Fruit fly (Drosophila melanogaster) whole organism, embryonic: ENCODE data around the gene Naxd.
A peak's percentile ranks its signal among the peaks of the same experiment; 100 is the strongest.

Experiments used
- Blimp-1 ChIP-seq: fragments of 200-800 bp; sonication (Bioruptor generic); optimal IDR thresholded peaks from 3 replicates; lab custom pipeline; 2018; ENCODE audit warnings: missing biosample characterization, missing genetic modification characterization, mild to moderate bottlenecking, moderate library complexity, missing genetic modification reagents
- CG10147 ChIP-seq: fragments of 200-800 bp; sonication (Bioruptor generic); optimal IDR thresholded peaks from 2 replicates; lab custom pipeline; 2019; ENCODE audit warnings: missing biosample characterization, mild to moderate bottlenecking, missing genetic modification characterization, moderate library complexity
- CG11504 ChIP-seq: fragments of 200-800 bp; sonication (Bioruptor generic); optimal IDR thresholded peaks from 3 replicates; lab custom pipeline; 2019; ENCODE audit warnings: missing biosample characterization, mild to moderate bottlenecking, missing genetic modification characterization, moderate library complexity
- CG12104 ChIP-seq: fragments of 200-800 bp; sonication (Bioruptor generic); optimal IDR thresholded peaks from 3 replicates; lab custom pipeline; 2016; ENCODE audit warnings: missing biosample characterization, missing genetic modification characterization
- CG12391 ChIP-seq: fragments of 200-800 bp; sonication (Bioruptor generic); optimal IDR thresholded peaks from 3 replicates; lab custom pipeline; 2018; ENCODE audit warnings: missing biosample characterization, mild to moderate bottlenecking, missing genetic modification characterization, moderate library complexity
- CG13624 ChIP-seq: fragments of 200-800 bp; sonication (Bioruptor generic); optimal IDR thresholded peaks from 2 replicates; lab custom pipeline; 2016; ENCODE audit warnings: missing biosample characterization, missing genetic modification characterization
- CG15073 ChIP-seq: fragments of 200-800 bp; sonication (Bioruptor generic); optimal IDR thresholded peaks from 2 replicates; lab custom pipeline; 2016; ENCODE audit warnings: missing biosample characterization, missing genetic modification characterization
- CG15269 ChIP-seq: fragments of 200-800 bp; sonication (Bioruptor generic); optimal IDR thresholded peaks from 2 replicates; lab custom pipeline; 2018; ENCODE audit warnings: missing biosample characterization, mild to moderate bottlenecking, missing genetic modification characterization, moderate library complexity
- CG18262 ChIP-seq: fragments of 200-800 bp; optimal IDR thresholded peaks from 3 replicates; lab custom pipeline; 2019; ENCODE audit warnings: missing biosample characterization, mild to moderate bottlenecking, missing genetic modification characterization, moderate library complexity
- CG2199 ChIP-seq: fragments of 200-800 bp; sonication (Bioruptor generic); IDR thresholded peaks from 3 replicates; pipeline ENCODE4 v1.3.6; 2022; ENCODE audit warnings: missing biosample characterization, missing genetic modification characterization
- CG2712 ChIP-seq: fragments of 200-800 bp; optimal IDR thresholded peaks from 3 replicates; lab custom pipeline; 2019; ENCODE audit warnings: missing biosample characterization, mild to moderate bottlenecking, missing genetic modification characterization, moderate library complexity
- CG3281 ChIP-seq: fragments of 200-800 bp; sonication (Bioruptor generic); optimal IDR thresholded peaks from 3 replicates; lab custom pipeline; 2017; ENCODE audit warnings: missing biosample characterization, mild to moderate bottlenecking, missing genetic modification characterization
- CG33557 ChIP-seq: fragments of 200-800 bp; sonication (Bioruptor generic); optimal IDR thresholded peaks from 2 replicates; lab custom pipeline; 2019; ENCODE audit warnings: missing biosample characterization, mild to moderate bottlenecking, missing genetic modification characterization, moderate library complexity
- CG5953 ChIP-seq: fragments of 200-800 bp; sonication (Bioruptor generic); IDR thresholded peaks from 2 replicates; pipeline ENCODE4 v1.3.6; 2022; ENCODE audit warnings: missing biosample characterization, missing genetic modification characterization
- CG6272 ChIP-seq: fragments of 200-800 bp; sonication (Bioruptor generic); IDR thresholded peaks from 2 replicates; pipeline ENCODE4 v1.3.6; 2022; ENCODE audit warnings: missing biosample characterization, missing genetic modification characterization
- CG6683 ChIP-seq: fragments of 200-800 bp; sonication (Bioruptor generic); optimal IDR thresholded peaks from 2 replicates; lab custom pipeline; 2017; ENCODE audit warnings: missing biosample characterization, mild to moderate bottlenecking, missing genetic modification characterization, missing genetic modification reagents
- CG6689 ChIP-seq: fragments of 200-800 bp; sonication (Bioruptor generic); IDR thresholded peaks from 2 replicates; pipeline ENCODE4 v1.3.6; 2022; ENCODE audit warnings: missing biosample characterization, missing genetic modification characterization
- CG7271 ChIP-seq: fragments of 200-800 bp; sonication (Bioruptor generic); optimal IDR thresholded peaks from 2 replicates; lab custom pipeline; 2018; ENCODE audit warnings: missing biosample characterization, mild to moderate bottlenecking, missing genetic modification characterization, moderate library complexity
- CG7839 ChIP-seq: fragments of 200-800 bp; sonication (Bioruptor generic); optimal IDR thresholded peaks from 3 replicates; lab custom pipeline; 2018; ENCODE audit warnings: missing biosample characterization, mild to moderate bottlenecking, missing genetic modification characterization, moderate library complexity
- CG9437 ChIP-seq: fragments of 200-800 bp; sonication (Bioruptor generic); optimal IDR thresholded peaks from 2 replicates; lab custom pipeline; 2018; ENCODE audit warnings: missing biosample characterization, mild to moderate bottlenecking, missing genetic modification characterization
- CG9876 ChIP-seq: fragments of 200-800 bp; sonication (Bioruptor generic); optimal IDR thresholded peaks from 2 replicates; lab custom pipeline; 2016; ENCODE audit warnings: missing biosample characterization, missing genetic modification characterization
- E2f2 ChIP-seq: fragments of 200-800 bp; sonication (Bioruptor generic); IDR thresholded peaks from 2 replicates; pipeline ENCODE4 v1.3.6; 2022; ENCODE audit warnings: missing biosample characterization, missing genetic modification characterization
- Ets65A ChIP-seq: fragments of 200-800 bp; sonication (Bioruptor generic); peaks from one replicate; lab custom pipeline; 2016; ENCODE audit warnings: missing biosample characterization, missing genetic modification characterization
- Gsc ChIP-seq: fragments of 200-800 bp; sonication (Bioruptor generic); IDR thresholded peaks from 2 replicates; pipeline ENCODE4 v1.3.6; 2022; ENCODE audit warnings: missing biosample characterization, missing genetic modification characterization
- Hr39 ChIP-seq: fragments of >200 bp; optimal IDR thresholded peaks from 2 replicates; lab custom pipeline; 2017
- MTF-1 ChIP-seq: fragments of 200-800 bp; sonication (Bioruptor generic); optimal IDR thresholded peaks from 2 replicates; lab custom pipeline; 2018; ENCODE audit warnings: missing biosample characterization, mild to moderate bottlenecking, missing genetic modification characterization, borderline replicate concordance
- Opbp ChIP-seq: fragments of 200-800 bp; sonication (Bioruptor generic); IDR thresholded peaks from 3 replicates; pipeline ENCODE4 v1.3.6; 2022; ENCODE audit warnings: missing biosample characterization, missing genetic modification characterization; ENCODE audit not compliant: partially characterized antibody
- Ptx1 ChIP-seq: fragments of 200-800 bp; sonication (Bioruptor generic); IDR thresholded peaks from 2 replicates; pipeline ENCODE4 v1.3.6; 2022; ENCODE audit warnings: missing biosample characterization, missing genetic modification characterization
- Six4 ChIP-seq: fragments of 200-800 bp; sonication (Bioruptor generic); optimal IDR thresholded peaks from 2 replicates; lab custom pipeline; 2016; ENCODE audit warnings: missing biosample characterization, missing genetic modification characterization
- Ssrp ChIP-seq: fragments of 200-800 bp; sonication (Bioruptor generic); optimal IDR thresholded peaks from 2 replicates; lab custom pipeline; 2018; ENCODE audit warnings: missing biosample characterization, mild to moderate bottlenecking, missing genetic modification characterization, moderate library complexity
- Tbp ChIP-seq: fragments of >200 bp; optimal IDR thresholded peaks from 2 replicates; lab custom pipeline; 2018; ENCODE audit warnings: missing biosample characterization, missing genetic modification characterization
- bcd ChIP-seq: fragments of 200-800 bp; sonication (Bioruptor generic); optimal IDR thresholded peaks from 2 replicates; lab custom pipeline; 2017; ENCODE audit warnings: missing biosample characterization, mild to moderate bottlenecking, missing genetic modification characterization
- chif ChIP-seq, 2 experiments: fragments of 200-800 bp; sonication (Bioruptor generic); optimal IDR thresholded peaks; 3 replicates each; lab custom pipeline; 2016; ENCODE audit warnings: missing biosample characterization in 2 of 2, missing genetic modification characterization in 2 of 2
- chinmo ChIP-seq: fragments of 200-800 bp; sonication (Bioruptor generic); IDR thresholded peaks from 4 replicates; pipeline ENCODE4 v1.3.6; 2022; ENCODE audit warnings: missing biosample characterization, missing genetic modification characterization; ENCODE audit not compliant: partially characterized antibody
- dati ChIP-seq: fragments of 200-800 bp; sonication (Bioruptor generic); IDR thresholded peaks from 2 replicates; pipeline ENCODE4 v1.3.6; 2022; ENCODE audit warnings: missing biosample characterization, missing genetic modification characterization
- dmrt11E ChIP-seq: fragments of 200-800 bp; sonication (Bioruptor generic); optimal IDR thresholded peaks from 3 replicates; lab custom pipeline; 2018; ENCODE audit warnings: missing biosample characterization, mild to moderate bottlenecking, missing genetic modification characterization, moderate library complexity
- gcm ChIP-seq: fragments of 200-800 bp; sonication (Bioruptor generic); optimal IDR thresholded peaks from 2 replicates; lab custom pipeline; 2019; ENCODE audit warnings: missing biosample characterization, mild to moderate bottlenecking, missing genetic modification characterization, moderate library complexity
- jumu ChIP-seq: fragments of 200-800 bp; sonication (Bioruptor generic); optimal IDR thresholded peaks from 3 replicates; lab custom pipeline; 2016; ENCODE audit warnings: missing biosample characterization, missing genetic modification characterization
- kah ChIP-seq: fragments of 200-800 bp; sonication (Bioruptor generic); optimal IDR thresholded peaks from 2 replicates; lab custom pipeline; 2018; ENCODE audit warnings: missing biosample characterization, mild to moderate bottlenecking, missing genetic modification characterization
- lilli ChIP-seq: fragments of 200-800 bp; sonication (Bioruptor generic); optimal IDR thresholded peaks from 3 replicates; lab custom pipeline; 2016; ENCODE audit warnings: missing biosample characterization, missing genetic modification characterization
- lmd ChIP-seq: fragments of 200-800 bp; sonication (Bioruptor generic); IDR thresholded peaks from 2 replicates; pipeline ENCODE4 v1.3.6; 2022; ENCODE audit warnings: missing biosample characterization, missing genetic modification characterization
- nau ChIP-seq: fragments of 200-800 bp; sonication (Bioruptor generic); optimal IDR thresholded peaks from 3 replicates; lab custom pipeline; 2017; ENCODE audit warnings: missing biosample characterization, mild to moderate bottlenecking, missing genetic modification characterization, missing genetic modification reagents
- phol ChIP-seq: fragments of 200-800 bp; sonication (Bioruptor generic); optimal IDR thresholded peaks from 3 replicates; lab custom pipeline; 2018; ENCODE audit warnings: missing biosample characterization, mild to moderate bottlenecking, missing genetic modification characterization, moderate library complexity
- pnt ChIP-seq: fragments of 200-800 bp; sonication (Bioruptor generic); optimal IDR thresholded peaks from 3 replicates; lab custom pipeline; 2016; ENCODE audit warnings: missing biosample characterization, missing genetic modification characterization
- sens ChIP-seq: fragments of 200-800 bp; sonication (Bioruptor generic); peaks from one replicate; lab custom pipeline; 2016; ENCODE audit warnings: missing biosample characterization, missing genetic modification characterization
- sim ChIP-seq: fragments of 200-800 bp; sonication (Bioruptor generic); IDR thresholded peaks from 2 replicates; pipeline ENCODE4 v1.3.6; 2022; ENCODE audit warnings: missing biosample characterization, missing genetic modification characterization
- slou ChIP-seq: fragments of 200-800 bp; sonication (Bioruptor generic); optimal IDR thresholded peaks from 3 replicates; lab custom pipeline; 2016; ENCODE audit warnings: missing biosample characterization, missing genetic modification characterization
- stwl ChIP-seq: fragments of 200-800 bp; sonication (Bioruptor generic); optimal IDR thresholded peaks from 3 replicates; lab custom pipeline; 2018; ENCODE audit warnings: missing biosample characterization, mild to moderate bottlenecking, missing genetic modification characterization, moderate library complexity
- unpg ChIP-seq: fragments of 200-800 bp; sonication (Bioruptor generic); optimal IDR thresholded peaks from 3 replicates; lab custom pipeline; 2018; ENCODE audit warnings: missing biosample characterization, mild to moderate bottlenecking, missing genetic modification characterization, moderate library complexity
- zen ChIP-seq: fragments of 200-800 bp; sonication (Bioruptor generic); optimal IDR thresholded peaks from 3 replicates; lab custom pipeline; 2018; ENCODE audit warnings: missing biosample characterization, mild to moderate bottlenecking, missing genetic modification characterization, moderate library complexity
- zfh1 ChIP-seq: fragments of 200-800 bp; sonication (Bioruptor generic); IDR thresholded peaks from 3 replicates; pipeline ENCODE4 v1.3.6; 2022; ENCODE audit warnings: missing biosample characterization, missing genetic modification characterization

The Naxd gene

dm6 chr3L:19147169-19147568 is 49.7 kb upstream of the Naxd start (continued):
- TF ChIP-seq CG2712 (tag; lab: Kevin White, UChicago) (peak; percentile 20), E2f2 (GFP tag; lab: Robert Waterston, UW) (no peak), zen (no peak), CG18262 (tag; lab: Kevin White, UChicago) (peak; percentile 9), CG5953 (GFP tag; lab: Robert Waterston, UW) (no peak), unpg (peak; percentile 23), gcm (peak; percentile 14), Ssrp (tag; lab: Kevin White, UChicago) (peak; percentile 2), sens (GFP tag; lab: Kevin White, UChicago) (peak; percentile 74), CG12391 (tag; lab: Kevin White, UChicago) (peak; percentile 20), dmrt11E (tag; lab: Kevin White, UChicago) (peak; percentile 30), lmd (no peak), lilli (peak; percentile 5), CG7839 (tag; lab: Kevin White, UChicago) (peak; percentile 10), MTF-1 (GFP tag; lab: Kevin White, UChicago) (no peak), dati (GFP tag; lab: Robert Waterston, UW) (no peak), phol (tag; lab: Kevin White, UChicago) (peak; percentile 12), CG11504 (tag; lab: Kevin White, UChicago) (peak; percentile 30), bcd (no peak), Blimp-1 (GFP tag; lab: Kevin White, UChicago) (no peak), CG9437 (no peak), nau (no peak)
- TF ChIP-seq, all 482 proteins: peak for 24

- TF ChIP-seq CG10147 (GFP tag; lab: Kevin White, UChicago) (no peak), Hr39 (peak; percentile 74), CG7271 (no peak), CG9876 (GFP tag; lab: Kevin White, UChicago) (no peak), CG2199 (GFP tag; lab: Robert Waterston, UW) (no peak), sim (GFP tag; lab: Robert Waterston, UW) (no peak), CG3281 (GFP tag; lab: Kevin White, UChicago) (no peak), CG33557 (GFP tag; lab: Kevin White, UChicago) (no peak), CG12104 (no peak), Gsc (GFP tag; lab: Robert Waterston, UW) (no peak), pnt (GFP tag; lab: Kevin White, UChicago) (no peak), slou (GFP tag; lab: Kevin White, UChicago) (no peak), Tbp (GFP tag; lab: Kevin White, UChicago) (no peak), chif (GFP tag; optimal IDR thresholded peaks at IDR 0.05; lab: Kevin White, UChicago) (no peak), jumu (GFP tag; lab: Kevin White, UChicago) (no peak), Ets65A (peak; percentile 81), Six4 (no peak), zfh1 (GFP tag; lab: Robert Waterston, UW) (no peak), CG15073 (GFP tag; lab: Kevin White, UChicago) (no peak), CG6683 (no peak), CG6689 (no peak), CG15269 (tag; lab: Kevin White, UChicago) (no peak), kah (GFP tag; lab: Kevin White, UChicago) (no peak), Opbp (GFP tag; lab: Robert Waterston, UW) (no peak), Ptx1 (GFP tag; lab: Robert Waterston, UW) (no peak), chinmo (0 out of 4 replicates have a peak, but pooled peaks have one; percentile 31), CG13624 (GFP tag; lab: Kevin White, UChicago) (no peak), stwl (no peak), CG6272 (no peak)
Measured at dm6 chr3L:19143940-19144571, 46.5 kb upstream of the Naxd start.
